Worm (Caenorhabditis elegans): Measurements from ENCODE around the gene R02F2.6.

- TF ChIP-seq pqm-1 (tag; optimal IDR thresholded peaks at IDR 0.05) (no peak), dve-1 (tag; optimal IDR thresholded peaks at IDR 0.05; ENCODE audit: insufficient read depth) (no peak), mdt-29 (GFP tag; IDR thresholded peaks at IDR 0.05) (no peak), nhr-10 (tag; optimal IDR thresholded peaks at IDR 0.05) (no peak), ZK546.5 (tag; optimal IDR thresholded peaks at IDR 0.05) (no peak), tag-97 (GFP tag; IDR thresholded peaks at IDR 0.05) (no peak)
Observed at ce11 chrIII:5464850-5465249, 13.9 kb downstream of the R02F2.6 start.
